Worm (Caenorhabditis elegans): Measurements from ENCODE around the gene M153.5.

M153.5 gene

ce11 chrX:12188280-12189071, 44.7 kb downstream of the M153.5 start:
- no peak for TF ChIP-seq unc-62 (GFP tag; optimal IDR thresholded peaks at IDR 0.05)

Measured in whole organism, dauer.